Fruit fly (Drosophila melanogaster) whole organism, embryonic: ENCODE results near the gene CG18480.

Experiments
- Atf-2 ChIP-seq: fragments of 200-800 bp; sonication (Bioruptor generic); optimal IDR thresholded peaks from 2 replicates; lab custom pipeline; 2016; ENCODE audit warnings: missing biosample characterization, missing genetic modification characterization
- CG10366 ChIP-seq: fragments of 200-800 bp; sonication (Bioruptor generic); IDR thresholded peaks from 2 replicates; pipeline ENCODE4 v1.3.6; 2022; ENCODE audit warnings: missing biosample characterization, missing genetic modification characterization
- CG1602 ChIP-seq: fragments of 200-800 bp; sonication (Bioruptor generic); optimal IDR thresholded peaks from 3 replicates; lab custom pipeline; 2016; ENCODE audit warnings: missing biosample characterization, missing genetic modification characterization
- CG1647 ChIP-seq: fragments of 200-800 bp; sonication (Bioruptor generic); optimal IDR thresholded peaks from 3 replicates; lab custom pipeline; 2016; ENCODE audit warnings: missing biosample characterization, missing genetic modification characterization
- CG16815 ChIP-seq: fragments of 200-800 bp; sonication (Bioruptor generic); optimal IDR thresholded peaks from 3 replicates; lab custom pipeline; 2017; ENCODE audit warnings: missing biosample characterization, mild to moderate bottlenecking, missing genetic modification characterization
- CG17568 ChIP-seq: fragments of 200-800 bp; sonication (Bioruptor generic); optimal IDR thresholded peaks from 2 replicates; lab custom pipeline; 2018; ENCODE audit warnings: missing biosample characterization, mild to moderate bottlenecking, missing genetic modification characterization, moderate library complexity
- CG17802 ChIP-seq: fragments of 200-800 bp; sonication (Bioruptor generic); optimal IDR thresholded peaks from 2 replicates; lab custom pipeline; 2018; ENCODE audit warnings: missing biosample characterization, mild to moderate bottlenecking, missing genetic modification characterization, moderate library complexity
- CG2889 ChIP-seq: fragments of 200-800 bp; sonication (Bioruptor generic); IDR thresholded peaks from 3 replicates; pipeline ENCODE4 v1.3.6; 2022; ENCODE audit warnings: missing biosample characterization, missing genetic modification characterization
- CG32767 ChIP-seq: fragments of 200-800 bp; sonication (Bioruptor generic); IDR thresholded peaks from 2 replicates; pipeline ENCODE4 v1.3.6; 2022; ENCODE audit warnings: missing biosample characterization, missing genetic modification characterization
- CG34224 ChIP-seq: fragments of 200-800 bp; sonication (Bioruptor generic); IDR thresholded peaks from 3 replicates; pipeline ENCODE4 v1.3.6; 2022; ENCODE audit warnings: missing biosample characterization, missing genetic modification characterization; ENCODE audit not compliant: partially characterized antibody
- CG43689 ChIP-seq: fragments of 200-800 bp; sonication (Bioruptor generic); IDR thresholded peaks from 2 replicates; pipeline ENCODE4 v1.3.6; 2022; ENCODE audit warnings: missing biosample characterization, missing genetic modification characterization
- CG5180 ChIP-seq: fragments of 200-800 bp; sonication (Bioruptor generic); optimal IDR thresholded peaks from 3 replicates; lab custom pipeline; 2017; ENCODE audit warnings: missing biosample characterization, missing genetic modification characterization, mild to moderate bottlenecking, moderate library complexity, missing genetic modification reagents
- CG6254 ChIP-seq: fragments of 200-800 bp; sonication (Bioruptor generic); optimal IDR thresholded peaks from 3 replicates; lab custom pipeline; 2017; ENCODE audit warnings: mild to moderate bottlenecking, missing biosample characterization, missing genetic modification reagents, missing genetic modification characterization
- CG6791 ChIP-seq: fragments of 200-800 bp; sonication (Bioruptor generic); IDR thresholded peaks from 3 replicates; pipeline ENCODE4 v1.3.6; 2022; ENCODE audit warnings: missing biosample characterization, missing genetic modification characterization; ENCODE audit not compliant: partially characterized antibody
- CG6813 ChIP-seq: fragments of 200-800 bp; sonication (Bioruptor generic); optimal IDR thresholded peaks from 2 replicates; lab custom pipeline; 2017; ENCODE audit warnings: missing biosample characterization, missing genetic modification characterization, mild to moderate bottlenecking, moderate library complexity, missing genetic modification reagents
- CG7745 ChIP-seq: fragments of 200-800 bp; sonication (Bioruptor generic); optimal IDR thresholded peaks from 2 replicates; lab custom pipeline; 2018; ENCODE audit warnings: missing biosample characterization, mild to moderate bottlenecking, missing genetic modification characterization, moderate library complexity
- CG9727 ChIP-seq: fragments of 200-800 bp; sonication (Bioruptor generic); optimal IDR thresholded peaks from 3 replicates; lab custom pipeline; 2017; ENCODE audit warnings: missing biosample characterization, mild to moderate bottlenecking, missing genetic modification characterization
- Chrac-16 ChIP-seq: fragments of 200-800 bp; sonication (Bioruptor generic); optimal IDR thresholded peaks from 3 replicates; lab custom pipeline; 2016; ENCODE audit warnings: missing biosample characterization, missing genetic modification characterization
- CrebB ChIP-seq: fragments of 200-800 bp; sonication (Bioruptor generic); optimal IDR thresholded peaks from 3 replicates; lab custom pipeline; 2018; ENCODE audit warnings: missing biosample characterization, mild to moderate bottlenecking, missing genetic modification characterization
- Dfd ChIP-seq, 2 experiments: fragments of >200 bp; optimal IDR thresholded peaks; 2 replicates each; lab custom pipeline; 2017; ENCODE audit warnings: missing biosample characterization in 2 of 2, missing genetic modification characterization in 2 of 2
- Hr3 ChIP-seq: fragments of 200-800 bp; sonication (Bioruptor generic); optimal IDR thresholded peaks from 3 replicates; lab custom pipeline; 2016; ENCODE audit warnings: missing biosample characterization, missing genetic modification characterization
- Jarid2 ChIP-seq: fragments of 200-800 bp; sonication (Bioruptor generic); optimal IDR thresholded peaks from 3 replicates; lab custom pipeline; 2017; ENCODE audit warnings: mild to moderate bottlenecking, missing biosample characterization, missing genetic modification reagents, missing genetic modification characterization
- Kr ChIP-seq: fragments of 200-800 bp; sonication (Bioruptor generic); optimal IDR thresholded peaks from 2 replicates; lab custom pipeline; 2017; ENCODE audit warnings: missing biosample characterization, mild to moderate bottlenecking, missing genetic modification characterization
- Med ChIP-seq: fragments of 200-800 bp; sonication (Bioruptor generic); peaks from one replicate; lab custom pipeline; 2016; ENCODE audit warnings: missing biosample characterization, missing genetic modification characterization, mild to moderate bottlenecking, inconsistent platforms, moderate library complexity
- NC2α ChIP-seq: fragments of 200-800 bp; sonication (Bioruptor generic); optimal IDR thresholded peaks from 2 replicates; lab custom pipeline; 2016; ENCODE audit warnings: missing biosample characterization, missing genetic modification characterization
- NfI ChIP-seq: fragments of 200-800 bp; sonication (Bioruptor generic); optimal IDR thresholded peaks from 3 replicates; lab custom pipeline; 2018; ENCODE audit warnings: missing biosample characterization, mild to moderate bottlenecking, missing genetic modification characterization, moderate library complexity
- Ptx1 ChIP-seq: fragments of 200-800 bp; sonication (Bioruptor generic); IDR thresholded peaks from 2 replicates; pipeline ENCODE4 v1.3.6; 2022; ENCODE audit warnings: missing biosample characterization, missing genetic modification characterization
- Sox102F ChIP-seq: fragments of 200-800 bp; sonication (Bioruptor generic); optimal IDR thresholded peaks from 2 replicates; lab custom pipeline; 2018; ENCODE audit warnings: missing biosample characterization, mild to moderate bottlenecking, missing genetic modification characterization, moderate library complexity
- TFAM ChIP-seq: fragments of 200-800 bp; sonication (Bioruptor generic); optimal IDR thresholded peaks from 2 replicates; lab custom pipeline; 2017; ENCODE audit warnings: missing biosample characterization, missing genetic modification characterization, inconsistent platforms
- amos ChIP-seq: fragments of 200-800 bp; sonication (Bioruptor generic); IDR thresholded peaks from 2 replicates; pipeline ENCODE4 v1.3.6; 2022; ENCODE audit warnings: missing biosample characterization, missing genetic modification characterization; ENCODE audit not compliant: partially characterized antibody
- ato ChIP-seq: fragments of 200-800 bp; sonication (Bioruptor generic); IDR thresholded peaks from 2 replicates; pipeline ENCODE4 v1.3.6; 2022; ENCODE audit warnings: missing biosample characterization, missing genetic modification characterization; ENCODE audit not compliant: partially characterized antibody
- bigmax ChIP-seq: fragments of 200-800 bp; sonication (Bioruptor generic); optimal IDR thresholded peaks from 2 replicates; lab custom pipeline; 2018; ENCODE audit warnings: missing biosample characterization, mild to moderate bottlenecking, missing genetic modification characterization
- br ChIP-seq: fragments of >200 bp; optimal IDR thresholded peaks from 2 replicates; lab custom pipeline; 2017
- cad ChIP-seq: fragments of >200 bp; optimal IDR thresholded peaks from 2 replicates; lab custom pipeline; 2017; ENCODE audit warnings: missing biosample characterization, missing genetic modification characterization
- cg ChIP-seq: fragments of 200-800 bp; sonication (Bioruptor generic); optimal IDR thresholded peaks from 3 replicates; lab custom pipeline; 2019; ENCODE audit warnings: missing biosample characterization, mild to moderate bottlenecking, missing genetic modification characterization, moderate library complexity
- cwo ChIP-seq: fragments of 200-800 bp; sonication (Bioruptor generic); optimal IDR thresholded peaks from 3 replicates; lab custom pipeline; 2017; ENCODE audit warnings: missing biosample characterization, missing genetic modification characterization, mild to moderate bottlenecking, moderate library complexity, missing genetic modification reagents
- dati ChIP-seq: fragments of 200-800 bp; sonication (Bioruptor generic); IDR thresholded peaks from 2 replicates; pipeline ENCODE4 v1.3.6; 2022; ENCODE audit warnings: missing biosample characterization, missing genetic modification characterization
- dmrt11E ChIP-seq: fragments of 200-800 bp; sonication (Bioruptor generic); optimal IDR thresholded peaks from 3 replicates; lab custom pipeline; 2018; ENCODE audit warnings: missing biosample characterization, mild to moderate bottlenecking, missing genetic modification characterization, moderate library complexity
- dmrt99B ChIP-seq: fragments of 200-800 bp; sonication (Bioruptor generic); optimal IDR thresholded peaks from 2 replicates; lab custom pipeline; 2018; ENCODE audit warnings: missing biosample characterization, mild to moderate bottlenecking, missing genetic modification characterization, moderate library complexity
- h ChIP-seq: fragments of >200 bp; optimal IDR thresholded peaks from 2 replicates; lab custom pipeline; 2017
- nmo ChIP-seq: fragments of 200-800 bp; sonication (Bioruptor generic); optimal IDR thresholded peaks from 2 replicates; lab custom pipeline; 2018; ENCODE audit warnings: missing biosample characterization, mild to moderate bottlenecking, missing genetic modification characterization, moderate library complexity
- p53 ChIP-seq: fragments of 200-800 bp; sonication (Bioruptor generic); optimal IDR thresholded peaks from 2 replicates; lab custom pipeline; 2016; ENCODE audit warnings: missing biosample characterization, missing genetic modification characterization
- pnt ChIP-seq: fragments of 200-800 bp; sonication (Bioruptor generic); optimal IDR thresholded peaks from 3 replicates; lab custom pipeline; 2016; ENCODE audit warnings: missing biosample characterization, missing genetic modification characterization
- sc ChIP-seq, 3 experiments: fragments of >200 bp in 2 of 3; fragments of 200-800 bp in 1 of 3; sonication (Bioruptor generic) in 1 of 3; optimal IDR thresholded peaks; 2 replicates in 2 of 3; 3 replicates in 1 of 3; lab custom pipeline; 2017; ENCODE audit warnings: mild to moderate bottlenecking in 1 of 3, missing biosample characterization in 1 of 3, missing genetic modification characterization in 1 of 3, missing genetic modification reagents in 1 of 3
- sima ChIP-seq: fragments of 200-800 bp; sonication (Bioruptor generic); optimal IDR thresholded peaks from 2 replicates; lab custom pipeline; 2016; ENCODE audit warnings: missing biosample characterization, missing genetic modification characterization
- stwl ChIP-seq: fragments of 200-800 bp; sonication (Bioruptor generic); optimal IDR thresholded peaks from 3 replicates; lab custom pipeline; 2018; ENCODE audit warnings: missing biosample characterization, mild to moderate bottlenecking, missing genetic modification characterization, moderate library complexity
- tap ChIP-seq: fragments of 200-800 bp; optimal IDR thresholded peaks from 3 replicates; lab custom pipeline; 2019; ENCODE audit warnings: missing biosample characterization, mild to moderate bottlenecking, missing genetic modification characterization, moderate library complexity
- trem ChIP-seq: fragments of 200-800 bp; optimal IDR thresholded peaks from 3 replicates; lab custom pipeline; 2019; ENCODE audit warnings: missing biosample characterization, mild to moderate bottlenecking, missing genetic modification characterization, moderate library complexity
- tup ChIP-seq: fragments of 200-800 bp; sonication (Bioruptor generic); optimal IDR thresholded peaks from 2 replicates; lab custom pipeline; 2016; ENCODE audit warnings: missing biosample characterization, mild to moderate bottlenecking, missing genetic modification characterization, moderate library complexity
- unpg ChIP-seq: fragments of 200-800 bp; sonication (Bioruptor generic); optimal IDR thresholded peaks from 3 replicates; lab custom pipeline; 2018; ENCODE audit warnings: missing biosample characterization, mild to moderate bottlenecking, missing genetic modification characterization, moderate library complexity

The CG18480 gene

DNA sequence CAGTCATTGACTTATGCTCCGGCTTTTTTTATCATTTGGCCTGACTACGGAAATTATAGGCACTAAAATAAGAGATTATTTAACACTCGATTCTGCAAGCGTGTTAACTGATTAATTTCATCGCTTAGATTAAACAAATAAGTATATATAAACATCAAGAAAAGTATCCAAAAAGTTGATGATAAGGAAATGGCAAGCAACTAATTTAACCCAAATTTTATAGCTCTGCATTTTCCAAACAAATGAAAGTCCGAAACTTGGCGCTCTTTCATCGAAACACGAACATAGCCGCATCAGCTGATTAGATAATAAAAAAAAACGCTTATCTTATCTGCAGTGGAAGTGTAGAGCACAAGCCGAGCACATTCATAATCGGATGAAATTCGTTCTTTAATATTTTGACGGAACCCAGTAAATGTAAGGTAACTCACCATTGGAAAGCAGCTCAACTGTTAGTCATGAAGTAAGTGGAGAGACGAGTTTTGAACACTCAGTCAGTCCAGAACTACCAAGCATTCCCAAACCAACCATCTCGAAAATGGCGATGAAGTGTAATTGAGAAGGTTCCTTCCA lies at the start of gene CG18480 (continued):
- peak; percentile 14 for TF ChIP-seq NfI (GFP tag; lab: Kevin White, UChicago)
- TF ChIP-seq ato, result no peak
- TF ChIP-seq trem (tag; lab: Kevin White, UChicago), result no peak
- peak; percentile 93 for TF ChIP-seq Med (GFP tag; lab: Kevin White, UChicago)
- TF ChIP-seq CG10366 (GFP tag; lab: Robert Waterston, UW), result peak; percentile 55
- TF ChIP-seq Atf-2 (GFP tag; lab: Kevin White, UChicago), result peak; percentile 20
- TF ChIP-seq CG17568 (GFP tag; lab: Kevin White, UChicago), result no peak
- no peak for TF ChIP-seq amos (GFP tag; lab: Robert Waterston, UW)
- TF ChIP-seq NC2α, result no peak
- no peak for TF ChIP-seq TFAM (GFP tag; lab: Kevin White, UChicago)
- no peak for TF ChIP-seq stwl (tag; lab: Kevin White, UChicago)
- no peak for TF ChIP-seq CG7745 (tag; lab: Kevin White, UChicago)
- no peak for TF ChIP-seq pnt (GFP tag; lab: Kevin White, UChicago)
- peak; percentile 18 for TF ChIP-seq Hr3 (GFP tag; lab: Kevin White, UChicago)
- TF ChIP-seq sima, result no peak
- peak; percentile 30 for TF ChIP-seq Sox102F (GFP tag; lab: Kevin White, UChicago)
- no peak for TF ChIP-seq cad (GFP tag; lab: Kevin White, UChicago)
- no peak for TF ChIP-seq br
- no peak for TF ChIP-seq bigmax (GFP tag; lab: Kevin White, UChicago)
- TF ChIP-seq CrebB (tag; lab: Kevin White, UChicago), result no peak
- no peak for TF ChIP-seq CG1647 (GFP tag; lab: Kevin White, UChicago)
- TF ChIP-seq CG5180 (GFP tag; lab: Kevin White, UChicago), result peak; percentile 3
- TF ChIP-seq Ptx1 (GFP tag; lab: Robert Waterston, UW), result peak; percentile 43; the same call in 1 of the 2 replicates
- no peak for TF ChIP-seq p53 (GFP tag; lab: Kevin White, UChicago)
- TF ChIP-seq dmrt99B (tag; lab: Kevin White, UChicago), result peak; percentile 42
- TF ChIP-seq cg (GFP tag; lab: Kevin White, UChicago), result no peak
- TF ChIP-seq CG17802 (tag; lab: Kevin White, UChicago), result no peak
- no peak for TF ChIP-seq Dfd (GFP tag; optimal IDR thresholded peaks at IDR 0.05; lab: Kevin White, UChicago)
- TF ChIP-seq dmrt11E (tag; lab: Kevin White, UChicago), result no peak
- peak; percentile 46 for TF ChIP-seq Chrac-16 (GFP tag; lab: Kevin White, UChicago)
- no peak for TF ChIP-seq CG6254 (GFP tag; lab: Kevin White, UChicago)
- no peak for TF ChIP-seq CG6813 (GFP tag; lab: Kevin White, UChicago)
- no peak for TF ChIP-seq dati (GFP tag; lab: Robert Waterston, UW)
- TF ChIP-seq Kr (GFP tag; lab: Kevin White, UChicago), result no peak
- TF ChIP-seq CG9727 (GFP tag; lab: Kevin White, UChicago), result peak; percentile 9
- 0 out of 3 replicates have a peak, but pooled peaks have one; percentile 34 for TF ChIP-seq CG2889 (GFP tag; lab: Robert Waterston, UW)
- TF ChIP-seq CG16815 (GFP tag; lab: Kevin White, UChicago), result no peak
- no peak for TF ChIP-seq CG6791 (GFP tag; lab: Robert Waterston, UW)
- TF ChIP-seq tap (tag; lab: Kevin White, UChicago), result no peak
- TF ChIP-seq CG1602 (GFP tag; lab: Kevin White, UChicago), result no peak
- TF ChIP-seq nmo (GFP tag; lab: Kevin White, UChicago), result no peak
- no peak for TF ChIP-seq sc (optimal IDR thresholded peaks at IDR 0.05; lab: Kevin White, UChicago)
- no peak for TF ChIP-seq sc (GFP tag; optimal IDR thresholded peaks at IDR 0.05; lab: Kevin White, UChicago)
- no peak for TF ChIP-seq CG34224
- no peak for TF ChIP-seq unpg (GFP tag; lab: Kevin White, UChicago)
- TF ChIP-seq cwo, result peak; percentile 50
- no peak for TF ChIP-seq Jarid2 (GFP tag; lab: Kevin White, UChicago)
- TF ChIP-seq CG32767 (GFP tag; lab: Robert Waterston, UW), result no peak
- no peak for TF ChIP-seq h (lab: Kevin White, UChicago)
- no peak for TF ChIP-seq CG43689
- no peak for TF ChIP-seq tup (GFP tag; lab: Kevin White, UChicago)
